Worm (Caenorhabditis elegans) whole organism, L2 larva: ENCODE results near the gene gst-38.

Experiments
- C34F6.9 ChIP-seq: fragments of 150-350 bp; optimal IDR thresholded peaks from 2 replicates; lab custom pipeline; 2014; ENCODE audit warnings: missing biosample characterization, missing genetic modification characterization
- F13H6.1 ChIP-seq: sonication (generic microtip); optimal IDR thresholded peaks from 2 replicates; lab custom pipeline; 2016; ENCODE audit warnings: missing genetic modification characterization, missing compliant biosample characterization
- R02D3.7 ChIP-seq: fragments of 150-350 bp; optimal IDR thresholded peaks from 2 replicates; lab custom pipeline; 2014; ENCODE audit warnings: missing biosample characterization, missing genetic modification characterization
- Y55F3AM.14 ChIP-seq: fragments of 200-800 bp; sonication (Bioruptor generic); optimal IDR thresholded peaks from 2 replicates; lab custom pipeline; 2018; ENCODE audit warnings: mild to moderate bottlenecking, missing genetic modification characterization, missing compliant biosample characterization
- ZK546.5 ChIP-seq: sonication (generic microtip); optimal IDR thresholded peaks from 2 replicates; lab custom pipeline; 2017; ENCODE audit warnings: missing biosample characterization, missing genetic modification characterization
- alr-1 ChIP-seq: fragments of 150-350 bp; optimal IDR thresholded peaks from 2 replicates; lab custom pipeline; 2014; ENCODE audit warnings: missing biosample characterization, missing genetic modification characterization
- ama-1 ChIP-seq: fragments of 150-350 bp; optimal IDR thresholded peaks from 2 replicates; lab custom pipeline; 2018; ENCODE audit warnings: inconsistent platforms
- blmp-1 ChIP-seq: sonication (generic microtip); optimal IDR thresholded peaks from 2 replicates; lab custom pipeline; 2017; ENCODE audit warnings: missing genetic modification characterization, mild to moderate bottlenecking, missing compliant biosample characterization, antibody characterized with exemption, moderate library complexity; ENCODE audit not compliant: insufficient read depth
- ceh-16 ChIP-seq: fragments of 150-350 bp; optimal IDR thresholded peaks from 2 replicates; lab custom pipeline; 2014; ENCODE audit warnings: missing biosample characterization, missing genetic modification characterization
- ceh-82 ChIP-seq: fragments of 150-350 bp; optimal IDR thresholded peaks from 2 replicates; lab custom pipeline; 2014; ENCODE audit warnings: missing biosample characterization, missing genetic modification characterization
- crh-2 ChIP-seq: sonication (generic microtip); optimal IDR thresholded peaks from 2 replicates; lab custom pipeline; 2017; ENCODE audit warnings: missing biosample characterization, missing genetic modification characterization
- elt-3 ChIP-seq: sonication (generic microtip); optimal IDR thresholded peaks from 2 replicates; lab custom pipeline; 2017; ENCODE audit warnings: missing biosample characterization, missing genetic modification characterization
- fos-1 ChIP-seq: fragments of 150-350 bp; optimal IDR thresholded peaks from 2 replicates; lab custom pipeline; 2014; ENCODE audit warnings: missing biosample characterization, missing genetic modification characterization
- lin-11 ChIP-seq: fragments of 150-350 bp; sonication (generic microtip); optimal IDR thresholded peaks from 2 replicates; lab custom pipeline; 2014; ENCODE audit warnings: missing biosample characterization, missing genetic modification characterization, inconsistent platforms, mixed read lengths
- lsy-2 ChIP-seq, 2 experiments: fragments of 150-350 bp in 1 of 2; sonication (generic microtip) in 1 of 2; optimal IDR thresholded peaks; 2 replicates each; lab custom pipeline; 2014 to 2017; ENCODE audit warnings: missing biosample characterization in 2 of 2, missing genetic modification characterization in 2 of 2
- mab-5 ChIP-seq: fragments of 150-350 bp; optimal IDR thresholded peaks from 2 replicates; lab custom pipeline; 2014; ENCODE audit warnings: missing biosample characterization, missing genetic modification characterization
- mdl-1 ChIP-seq, 2 experiments: fragments of 150-350 bp in 1 of 2; sonication (generic microtip) in 1 of 2; optimal IDR thresholded peaks; 2 replicates each; lab custom pipeline; 2017; ENCODE audit warnings: missing biosample characterization in 2 of 2, missing genetic modification characterization in 2 of 2
- nhr-10 ChIP-seq: sonication (generic microtip); optimal IDR thresholded peaks from 2 replicates; lab custom pipeline; 2017; ENCODE audit warnings: missing biosample characterization, missing genetic modification characterization
- nhr-11 ChIP-seq: fragments of 150-350 bp; optimal IDR thresholded peaks from 2 replicates; lab custom pipeline; 2014; ENCODE audit warnings: missing biosample characterization, missing genetic modification characterization
- nhr-21 ChIP-seq: fragments of 150-350 bp; optimal IDR thresholded peaks from 2 replicates; lab custom pipeline; 2014; ENCODE audit warnings: missing biosample characterization, missing genetic modification characterization
- nhr-23 ChIP-seq: fragments of 150-350 bp; optimal IDR thresholded peaks from 2 replicates; lab custom pipeline; 2014; ENCODE audit warnings: missing biosample characterization, missing genetic modification reagents, missing genetic modification characterization
- nhr-237 ChIP-seq: fragments of 150-350 bp; optimal IDR thresholded peaks from 2 replicates; lab custom pipeline; 2014; ENCODE audit warnings: missing biosample characterization, missing genetic modification characterization
- nhr-6 ChIP-seq: fragments of 150-350 bp; optimal IDR thresholded peaks from 2 replicates; lab custom pipeline; 2014; ENCODE audit warnings: missing biosample characterization, missing genetic modification characterization
- nhr-77 ChIP-seq: fragments of 150-350 bp; optimal IDR thresholded peaks from 2 replicates; lab custom pipeline; 2014; ENCODE audit warnings: missing biosample characterization, missing genetic modification characterization
- peb-1 ChIP-seq: fragments of 150-350 bp; optimal IDR thresholded peaks from 2 replicates; lab custom pipeline; 2014; ENCODE audit warnings: missing biosample characterization, missing genetic modification characterization
- sem-4 ChIP-seq: fragments of 150-350 bp; optimal IDR thresholded peaks from 2 replicates; lab custom pipeline; 2014; ENCODE audit warnings: missing biosample characterization, missing genetic modification reagents, missing genetic modification characterization
- sma-3 ChIP-seq: sonication (generic microtip); optimal IDR thresholded peaks from 2 replicates; lab custom pipeline; 2016; ENCODE audit warnings: missing genetic modification reagents, missing genetic modification characterization, missing compliant biosample characterization
- snpc-4 ChIP-seq: fragments of 150-350 bp; optimal IDR thresholded peaks from 2 replicates; lab custom pipeline; 2014; ENCODE audit warnings: missing biosample characterization, missing genetic modification characterization
- unc-39 ChIP-seq: fragments of 150-350 bp; optimal IDR thresholded peaks from 2 replicates; lab custom pipeline; 2014; ENCODE audit warnings: missing biosample characterization, missing genetic modification characterization
- unc-55 ChIP-seq: fragments of 150-350 bp; sonication (generic microtip); optimal IDR thresholded peaks from 3 replicates; lab custom pipeline; 2014; ENCODE audit warnings: missing biosample characterization, missing genetic modification reagents, missing genetic modification characterization
- zag-1 ChIP-seq: fragments of 150-350 bp; optimal IDR thresholded peaks from 2 replicates; lab custom pipeline; 2014; ENCODE audit warnings: missing biosample characterization, missing genetic modification characterization
- ztf-1 ChIP-seq: fragments of 200-800 bp; sonication (Bioruptor generic); conservative IDR thresholded peaks from 2 replicates; pipeline ENCODE4 v1.3.6; 2022; ENCODE audit warnings: missing genetic modification characterization, missing compliant biosample characterization
- ztf-4 ChIP-seq: fragments of 150-350 bp; optimal IDR thresholded peaks from 2 replicates; lab custom pipeline; 2014; ENCODE audit warnings: missing biosample characterization, missing genetic modification characterization

Gene gst-38

ce11 chrV:15921102-15921501 lies 5.2 kb upstream of the gst-38 start, which contains the start of gene cdr-1:
TSS of gene cdr-1 (plus strand) at chrV:15921309.
- no peak for TF ChIP-seq ceh-16 (tag; lab: Kevin White, UChicago)
- no peak for TF ChIP-seq ceh-82
- no peak for TF ChIP-seq R02D3.7 (tag; lab: Kevin White, UChicago)
- no peak for TF ChIP-seq mab-5 (tag; lab: Kevin White, UChicago)
- no peak for TF ChIP-seq nhr-21 (tag; lab: Kevin White, UChicago)
- TF ChIP-seq, all 48 proteins: peak for 0

DNA sequence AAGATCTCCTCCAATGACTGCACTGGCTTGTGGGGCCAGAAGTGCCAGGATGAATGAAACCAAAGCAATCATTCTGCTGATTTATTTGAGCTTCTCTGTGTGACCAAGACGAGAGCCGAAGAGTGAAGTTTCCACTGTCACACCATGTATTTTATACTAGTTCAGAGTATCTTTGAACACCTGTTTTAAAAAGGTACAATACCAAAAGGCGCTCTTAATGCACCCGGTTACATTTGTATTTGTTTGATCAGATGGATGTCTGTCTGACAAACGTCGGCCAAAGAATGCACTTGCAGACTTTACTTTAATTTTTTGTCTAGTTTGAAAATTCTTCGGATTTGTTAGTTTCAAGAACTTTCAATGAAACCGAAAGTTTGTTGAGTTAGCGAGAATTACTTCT lies 4.4 kb upstream of the gst-38 start, which contains the start of gene F35E8.10:
Gene F35E8.10, minus strand, starts transcription at position 101 of the 400 bp plus-strand sequence.
- no peak for TF ChIP-seq peb-1
- TF ChIP-seq nhr-237: no peak
- TF ChIP-seq mab-5 (tag; lab: Kevin White, UChicago): no peak
- no peak for TF ChIP-seq zag-1 (tag; lab: Kevin White, UChicago)
- TF ChIP-seq nhr-11: no peak
- TF ChIP-seq lsy-2 (tag; optimal IDR thresholded peaks at IDR 0.05; lab: Kevin White, UChicago): no peak
- no peak for TF ChIP-seq ama-1
- TF ChIP-seq fos-1 (tag; lab: Kevin White, UChicago): no peak
- no peak for TF ChIP-seq sem-4 (tag; lab: Kevin White, UChicago)
- TF ChIP-seq lin-11 (tag; lab: Kevin White, UChicago): no peak

DNA sequence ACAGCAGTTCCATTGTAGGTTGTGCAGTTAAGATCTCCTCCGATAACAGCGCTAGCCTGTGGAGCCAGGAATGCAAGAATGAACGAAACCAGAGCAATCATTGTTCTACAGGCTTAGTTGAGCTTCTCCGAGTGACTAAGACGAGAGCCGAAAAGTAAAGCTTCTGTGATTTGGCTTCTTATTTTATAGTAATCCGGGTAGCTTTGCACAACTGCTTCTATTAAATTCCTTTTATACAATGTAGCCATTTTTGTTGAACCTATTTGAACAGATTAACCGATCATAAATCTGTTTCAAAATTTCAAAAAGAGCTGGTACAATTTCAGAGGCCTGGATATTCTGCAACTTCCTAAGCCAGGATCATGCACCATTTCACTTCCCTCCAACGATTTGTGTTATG lies 1.6 kb upstream of the gst-38 start, which contains the start of gene F35E8.9:
Gene F35E8.9, minus strand, starts transcription at position 101 of the 400 bp plus-strand sequence.
- no peak for TF ChIP-seq nhr-6 (tag; lab: Kevin White, UChicago)
- TF ChIP-seq ceh-82: no peak
- no peak for TF ChIP-seq nhr-77
- no peak for TF ChIP-seq blmp-1 (tag; lab: Kevin White, UChicago)
- no peak for TF ChIP-seq alr-1 (tag; lab: Kevin White, UChicago)
- no peak for TF ChIP-seq crh-2 (tag; lab: Kevin White, UChicago)
- TF ChIP-seq unc-39 (tag; lab: Kevin White, UChicago): no peak
- TF ChIP-seq ztf-4 (tag; lab: Kevin White, UChicago): no peak
- no peak for TF ChIP-seq ceh-16 (tag; lab: Kevin White, UChicago)
- TF ChIP-seq zag-1 (tag; lab: Kevin White, UChicago): no peak
- no peak for TF ChIP-seq R02D3.7 (tag; lab: Kevin White, UChicago)
- no peak for TF ChIP-seq F13H6.1
- TF ChIP-seq unc-55: no peak
- no peak for TF ChIP-seq sma-3 (GFP tag; lab: Kevin White, UChicago)
- TF ChIP-seq ztf-1 (GFP tag; lab: Robert Waterston, UW): no peak
- TF ChIP-seq nhr-23 (tag; lab: Kevin White, UChicago): no peak
- no peak for TF ChIP-seq lin-11 (tag; lab: Kevin White, UChicago)
- no peak for TF ChIP-seq snpc-4 (tag; lab: Kevin White, UChicago)
- TF ChIP-seq, all 48 proteins: peak for 0

- TF ChIP-seq mdl-1 (tag; optimal IDR thresholded peaks at IDR 0.05; lab: Kevin White, UChicago): no peak
- no peak for TF ChIP-seq unc-39 (tag; lab: Kevin White, UChicago)
- no peak for TF ChIP-seq lsy-2 (tag; optimal IDR thresholded peaks at IDR 0.05; lab: Kevin White, UChicago)
- no peak for TF ChIP-seq crh-2 (tag; lab: Kevin White, UChicago)
Measured at ce11 chrV:15915307-15915706, 563 bp downstream of the gst-38 start.

DNA sequence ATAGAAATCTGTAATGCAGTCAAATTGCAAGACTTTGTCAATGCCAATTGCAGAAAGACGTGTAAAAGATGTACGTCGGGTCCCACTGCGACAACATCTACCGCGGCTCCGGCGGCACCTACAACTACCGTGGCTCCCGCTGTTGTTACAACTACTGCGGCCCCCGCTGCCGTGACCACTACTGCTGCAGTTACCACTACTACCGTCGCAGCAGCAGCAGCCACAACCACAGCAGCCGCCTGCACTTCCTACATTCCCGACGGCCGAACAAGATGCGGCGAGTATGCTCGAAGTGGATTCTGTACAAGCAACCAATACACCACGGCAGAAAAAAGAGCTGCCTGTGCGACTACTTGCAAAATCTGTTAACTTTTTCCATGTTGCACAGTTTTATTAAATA lies 1.1 kb downstream of the gst-38 start:
- TF ChIP-seq C34F6.9 (tag; lab: Kevin White, UChicago) (no peak), nhr-23 (tag; lab: Kevin White, UChicago) (no peak), fos-1 (tag; lab: Kevin White, UChicago) (no peak), mab-5 (tag; lab: Kevin White, UChicago) (no peak), crh-2 (tag; lab: Kevin White, UChicago) (no peak), unc-55 (no peak), nhr-10 (no peak), ZK546.5 (tag; lab: Kevin White, UChicago) (no peak), Y55F3AM.14 (no peak), ztf-4 (tag; lab: Kevin White, UChicago) (no peak), lin-11 (tag; lab: Kevin White, UChicago) (no peak), nhr-237 (no peak), elt-3 (no peak), sem-4 (tag; lab: Kevin White, UChicago) (no peak), nhr-21 (tag; lab: Kevin White, UChicago) (no peak), nhr-11 (no peak)
- TF ChIP-seq, all 48 proteins: peak for 0
